Fruit fly (Drosophila melanogaster) whole organism, embryonic: ENCODE results near the gene Dpm3.

ENCODE experiments used
- Abd-B ChIP-seq: fragments of 200-800 bp; sonication (Bioruptor generic); optimal IDR thresholded peaks from 2 replicates; lab custom pipeline; 2018; ENCODE audit warnings: missing biosample characterization, mild to moderate bottlenecking, missing genetic modification characterization, moderate library complexity
- Atf3 ChIP-seq: fragments of 200-800 bp; sonication (Bioruptor generic); optimal IDR thresholded peaks from 3 replicates; lab custom pipeline; 2016; ENCODE audit warnings: missing biosample characterization, missing genetic modification characterization
- B-H2 ChIP-seq: fragments of 200-800 bp; sonication (Bioruptor generic); optimal IDR thresholded peaks from 2 replicates; lab custom pipeline; 2018; ENCODE audit warnings: missing biosample characterization, mild to moderate bottlenecking, missing genetic modification characterization
- CG11398 ChIP-seq: fragments of 200-800 bp; sonication (Bioruptor generic); optimal IDR thresholded peaks from 2 replicates; lab custom pipeline; 2016; ENCODE audit warnings: missing biosample characterization, missing genetic modification characterization
- CG12219 ChIP-seq: fragments of 200-800 bp; sonication (Bioruptor generic); optimal IDR thresholded peaks from 3 replicates; lab custom pipeline; 2018; ENCODE audit warnings: missing biosample characterization, mild to moderate bottlenecking, missing genetic modification characterization
- CG13624 ChIP-seq: fragments of 200-800 bp; sonication (Bioruptor generic); optimal IDR thresholded peaks from 2 replicates; lab custom pipeline; 2016; ENCODE audit warnings: missing biosample characterization, missing genetic modification characterization
- CG13775 ChIP-seq: fragments of 200-800 bp; sonication (Bioruptor generic); optimal IDR thresholded peaks from 3 replicates; lab custom pipeline; 2017; ENCODE audit warnings: missing biosample characterization, mild to moderate bottlenecking, missing genetic modification characterization
- CG14014 ChIP-seq: fragments of 200-800 bp; sonication (Bioruptor generic); IDR thresholded peaks from 2 replicates; pipeline ENCODE4 v1.3.6; 2022; ENCODE audit warnings: missing biosample characterization, missing genetic modification characterization
- CG15514 ChIP-seq: fragments of 200-800 bp; sonication (Bioruptor generic); optimal IDR thresholded peaks from 3 replicates; lab custom pipeline; 2017; ENCODE audit warnings: missing biosample characterization, missing genetic modification characterization, mild to moderate bottlenecking, moderate library complexity, missing genetic modification reagents
- CG1647 ChIP-seq: fragments of 200-800 bp; sonication (Bioruptor generic); optimal IDR thresholded peaks from 3 replicates; lab custom pipeline; 2016; ENCODE audit warnings: missing biosample characterization, missing genetic modification characterization
- CG17186 ChIP-seq: fragments of 200-800 bp; sonication (Bioruptor generic); optimal IDR thresholded peaks from 3 replicates; lab custom pipeline; 2017; ENCODE audit warnings: missing biosample characterization, missing genetic modification reagents, missing genetic modification characterization
- CG17359 ChIP-seq: fragments of 200-800 bp; sonication (Bioruptor generic); optimal IDR thresholded peaks from 3 replicates; lab custom pipeline; 2018; ENCODE audit warnings: missing biosample characterization, mild to moderate bottlenecking, missing genetic modification characterization, moderate library complexity
- CG18262 ChIP-seq: fragments of 200-800 bp; optimal IDR thresholded peaks from 3 replicates; lab custom pipeline; 2019; ENCODE audit warnings: missing biosample characterization, mild to moderate bottlenecking, missing genetic modification characterization, moderate library complexity
- CG31441 ChIP-seq: fragments of 200-800 bp; sonication (Bioruptor generic); IDR thresholded peaks from 2 replicates; pipeline ENCODE4 v1.3.6; 2022; ENCODE audit warnings: missing biosample characterization, missing genetic modification characterization
- CG42726 ChIP-seq: fragments of 200-800 bp; sonication (Bioruptor generic); IDR thresholded peaks from 2 replicates; pipeline ENCODE4 v1.3.6; 2022; ENCODE audit warnings: missing biosample characterization, missing genetic modification characterization; ENCODE audit not compliant: partially characterized antibody
- CG7271 ChIP-seq: fragments of 200-800 bp; sonication (Bioruptor generic); optimal IDR thresholded peaks from 2 replicates; lab custom pipeline; 2018; ENCODE audit warnings: missing biosample characterization, mild to moderate bottlenecking, missing genetic modification characterization, moderate library complexity
- CG7357 ChIP-seq: fragments of 200-800 bp; sonication (Bioruptor generic); IDR thresholded peaks from 3 replicates; pipeline ENCODE4 v1.3.6; 2022; ENCODE audit warnings: missing biosample characterization, missing genetic modification characterization
- CG9609 ChIP-seq: fragments of 200-800 bp; sonication (Bioruptor generic); optimal IDR thresholded peaks from 3 replicates; lab custom pipeline; 2016; ENCODE audit warnings: missing biosample characterization, missing genetic modification characterization
- Dek ChIP-seq: fragments of 200-800 bp; sonication (Bioruptor generic); optimal IDR thresholded peaks from 3 replicates; lab custom pipeline; 2019; ENCODE audit warnings: missing biosample characterization, mild to moderate bottlenecking, missing genetic modification characterization, moderate library complexity
- Dref ChIP-seq: fragments of 200-800 bp; sonication (Bioruptor generic); IDR thresholded peaks from 2 replicates; pipeline ENCODE4 v1.3.6; 2022; ENCODE audit warnings: missing biosample characterization, missing genetic modification characterization
- Drgx ChIP-seq: fragments of 200-800 bp; sonication (Bioruptor generic); IDR thresholded peaks from 2 replicates; pipeline ENCODE4 v1.3.6; 2022; ENCODE audit warnings: missing biosample characterization, missing genetic modification characterization
- Ets97D ChIP-seq: fragments of 200-800 bp; sonication (Bioruptor generic); optimal IDR thresholded peaks from 3 replicates; lab custom pipeline; 2016; ENCODE audit warnings: missing biosample characterization, missing genetic modification characterization
- HLHmδ ChIP-seq: fragments of 200-800 bp; sonication (Bioruptor generic); optimal IDR thresholded peaks from 2 replicates; lab custom pipeline; 2018; ENCODE audit warnings: missing biosample characterization, mild to moderate bottlenecking, missing genetic modification characterization, moderate library complexity
- Lim3 ChIP-seq: fragments of 200-800 bp; sonication (Bioruptor generic); IDR thresholded peaks from 2 replicates; pipeline ENCODE4 v1.3.6; 2022; ENCODE audit warnings: missing biosample characterization, missing genetic modification characterization
- Nf-YA ChIP-seq: fragments of 200-800 bp; sonication (Bioruptor generic); IDR thresholded peaks from 2 replicates; pipeline ENCODE4 v1.3.6; 2022; ENCODE audit warnings: missing biosample characterization, missing genetic modification characterization
- Oli ChIP-seq: fragments of 200-800 bp; sonication (Bioruptor generic); optimal IDR thresholded peaks from 2 replicates; lab custom pipeline; 2018; ENCODE audit warnings: missing biosample characterization, mild to moderate bottlenecking, missing genetic modification characterization, moderate library complexity
- Side ChIP-seq: fragments of 200-800 bp; sonication (Bioruptor generic); optimal IDR thresholded peaks from 2 replicates; lab custom pipeline; 2016; ENCODE audit warnings: missing biosample characterization, missing genetic modification characterization
- Spps ChIP-seq: fragments of 200-800 bp; sonication (Bioruptor generic); optimal IDR thresholded peaks from 2 replicates; lab custom pipeline; 2018; ENCODE audit warnings: missing biosample characterization, mild to moderate bottlenecking, missing genetic modification characterization
- Sry-δ ChIP-seq: fragments of 200-800 bp; sonication (Bioruptor generic); optimal IDR thresholded peaks from 2 replicates; lab custom pipeline; 2016; ENCODE audit warnings: missing biosample characterization, missing genetic modification characterization
- ab ChIP-seq: fragments of 200-800 bp; sonication (Bioruptor generic); optimal IDR thresholded peaks from 2 replicates; lab custom pipeline; 2016; ENCODE audit warnings: missing biosample characterization, missing genetic modification characterization
- bcd ChIP-seq: fragments of 200-800 bp; sonication (Bioruptor generic); optimal IDR thresholded peaks from 2 replicates; lab custom pipeline; 2017; ENCODE audit warnings: missing biosample characterization, mild to moderate bottlenecking, missing genetic modification characterization
- cad ChIP-seq: fragments of >200 bp; optimal IDR thresholded peaks from 2 replicates; lab custom pipeline; 2017; ENCODE audit warnings: missing biosample characterization, missing genetic modification characterization
- caup ChIP-seq: fragments of 200-800 bp; sonication (Bioruptor generic); optimal IDR thresholded peaks from 3 replicates; lab custom pipeline; 2017; ENCODE audit warnings: missing biosample characterization, mild to moderate bottlenecking, missing genetic modification characterization, moderate library complexity; ENCODE audit not compliant: severe bottlenecking
- chif ChIP-seq, 2 experiments: fragments of 200-800 bp; sonication (Bioruptor generic); optimal IDR thresholded peaks; 3 replicates each; lab custom pipeline; 2016; ENCODE audit warnings: missing biosample characterization in 2 of 2, missing genetic modification characterization in 2 of 2
- ci ChIP-seq: fragments of 200-800 bp; sonication (Bioruptor generic); IDR thresholded peaks from 3 replicates; pipeline ENCODE4 v1.3.6; 2022; ENCODE audit warnings: missing biosample characterization, missing genetic modification characterization
- crol ChIP-seq: fragments of 200-800 bp; sonication (Bioruptor generic); IDR thresholded peaks from 2 replicates; pipeline ENCODE4 v1.3.6; 2022; ENCODE audit warnings: missing biosample characterization, missing genetic modification characterization
- gcm ChIP-seq: fragments of 200-800 bp; sonication (Bioruptor generic); optimal IDR thresholded peaks from 2 replicates; lab custom pipeline; 2019; ENCODE audit warnings: missing biosample characterization, mild to moderate bottlenecking, missing genetic modification characterization, moderate library complexity
- grn ChIP-seq: fragments of 200-800 bp; sonication (Bioruptor generic); optimal IDR thresholded peaks from 3 replicates; lab custom pipeline; 2017; ENCODE audit warnings: missing biosample characterization, missing genetic modification characterization
- ken ChIP-seq: fragments of 200-800 bp; sonication (Bioruptor generic); IDR thresholded peaks from 3 replicates; pipeline ENCODE4 v1.3.6; 2022; ENCODE audit warnings: missing biosample characterization, missing genetic modification characterization
- mam ChIP-seq: fragments of 200-800 bp; sonication (Bioruptor generic); optimal IDR thresholded peaks from 3 replicates; lab custom pipeline; 2016; ENCODE audit warnings: missing biosample characterization, missing genetic modification characterization
- nau ChIP-seq: fragments of 200-800 bp; sonication (Bioruptor generic); optimal IDR thresholded peaks from 3 replicates; lab custom pipeline; 2017; ENCODE audit warnings: missing biosample characterization, mild to moderate bottlenecking, missing genetic modification characterization, missing genetic modification reagents
- nerfin-1 ChIP-seq: fragments of 200-800 bp; sonication (Bioruptor generic); optimal IDR thresholded peaks from 3 replicates; lab custom pipeline; 2019; ENCODE audit warnings: missing biosample characterization, mild to moderate bottlenecking, missing genetic modification characterization, moderate library complexity
- pzg ChIP-seq: fragments of 200-800 bp; sonication (Bioruptor generic); optimal IDR thresholded peaks from 3 replicates; lab custom pipeline; 2018; ENCODE audit warnings: missing biosample characterization, mild to moderate bottlenecking, missing genetic modification characterization, moderate library complexity
- row ChIP-seq: fragments of 200-800 bp; sonication (Bioruptor generic); IDR thresholded peaks from 3 replicates; pipeline ENCODE4 v1.3.6; 2022; ENCODE audit warnings: missing biosample characterization, missing genetic modification characterization
- sens-2 ChIP-seq: fragments of 200-800 bp; sonication (Bioruptor generic); IDR thresholded peaks from 2 replicates; pipeline ENCODE4 v1.3.6; 2022; ENCODE audit warnings: missing biosample characterization, missing genetic modification characterization
- slou ChIP-seq: fragments of 200-800 bp; sonication (Bioruptor generic); optimal IDR thresholded peaks from 3 replicates; lab custom pipeline; 2016; ENCODE audit warnings: missing biosample characterization, missing genetic modification characterization
- slp2 ChIP-seq: fragments of 200-800 bp; sonication (Bioruptor generic); optimal IDR thresholded peaks from 2 replicates; lab custom pipeline; 2016; ENCODE audit warnings: missing biosample characterization, missing genetic modification characterization
- so ChIP-seq: fragments of 200-800 bp; sonication (Bioruptor generic); IDR thresholded peaks from 3 replicates; pipeline ENCODE4 v1.3.6; 2022; ENCODE audit warnings: missing biosample characterization, missing genetic modification characterization
- sr ChIP-seq: fragments of 200-800 bp; sonication (Bioruptor generic); IDR thresholded peaks from 3 replicates; pipeline ENCODE4 v1.3.6; 2022; ENCODE audit warnings: missing biosample characterization, missing genetic modification characterization
- trh ChIP-seq: fragments of 200-800 bp; sonication (Bioruptor generic); optimal IDR thresholded peaks from 2 replicates; lab custom pipeline; 2016; ENCODE audit warnings: missing biosample characterization, missing genetic modification characterization

Gene Dpm3

DNA sequence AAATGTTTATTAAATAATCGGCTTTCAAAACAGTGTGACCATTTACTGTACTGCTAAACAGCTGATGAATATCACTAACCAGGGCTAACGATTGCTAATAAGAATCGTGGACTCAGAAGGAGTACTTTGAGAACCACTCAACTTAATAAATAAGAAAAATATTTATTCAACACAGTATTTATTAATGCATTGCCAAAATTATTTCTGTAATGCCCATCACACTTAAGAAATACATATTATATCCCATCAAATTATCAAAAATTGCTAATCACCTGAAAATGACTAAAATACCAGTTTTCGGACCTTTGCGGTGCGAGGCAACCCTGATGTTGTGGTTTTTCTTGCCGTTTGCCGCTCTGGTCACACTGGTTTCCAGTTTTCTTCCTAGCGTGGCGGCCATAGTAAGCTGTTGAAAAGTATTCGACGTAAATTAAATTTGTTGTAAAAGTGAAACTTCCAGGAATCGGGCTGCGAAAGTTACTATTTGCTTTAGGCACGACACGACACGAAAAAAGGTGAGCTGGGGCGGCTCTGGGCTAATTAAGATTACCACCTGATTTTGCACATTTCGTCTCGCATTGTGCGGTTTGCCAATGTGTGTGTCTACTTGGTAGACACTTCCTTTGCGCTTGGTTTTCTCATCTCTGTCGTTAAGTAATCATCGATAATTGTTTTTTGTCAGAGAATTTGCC lies 21.0 kb downstream of the Dpm3 start, which contains the start of the genes mRpS21 and Droj2 (continued):
- TF ChIP-seq trh (GFP tag; lab: Kevin White, UChicago) (no peak), CG31441 (GFP tag; lab: Robert Waterston, UW) (peak; percentile 69), cad (GFP tag; lab: Kevin White, UChicago) (no peak), ken (GFP tag; lab: Robert Waterston, UW) (no peak), Lim3 (GFP tag; lab: Robert Waterston, UW) (no peak), Ets97D (peak; percentile 82), CG7271 (tag; lab: Kevin White, UChicago) (no peak), nau (GFP tag; lab: Kevin White, UChicago) (no peak), ab (GFP tag; lab: Kevin White, UChicago) (peak; percentile 25), Drgx (no peak), sr (0 out of 3 replicates have a peak, but pooled peaks have one; percentile 19), Nf-YA (no peak), mam (GFP tag; lab: Kevin White, UChicago) (peak; percentile 61), CG15514 (GFP tag; lab: Kevin White, UChicago) (peak; percentile 98), HLHmδ (no peak), crol (no peak), CG17359 (tag; lab: Kevin White, UChicago) (peak; percentile 9), CG11398 (no peak), CG7357 (GFP tag; lab: Robert Waterston, UW) (no peak), Dref (0 out of 2 replicates have a peak, but pooled peaks have one; percentile 28), B-H2 (GFP tag; lab: Kevin White, UChicago) (no peak), Dek (tag; lab: Kevin White, UChicago) (peak; percentile 65), CG13775 (GFP tag; lab: Kevin White, UChicago) (peak; percentile 56), CG17186 (GFP tag; lab: Kevin White, UChicago) (no peak), bcd (peak; percentile 57), CG18262 (tag; lab: Kevin White, UChicago) (peak; percentile 48), CG1647 (GFP tag; lab: Kevin White, UChicago) (no peak), CG13624 (GFP tag; lab: Kevin White, UChicago) (peak; percentile 71), nerfin-1 (tag; lab: Kevin White, UChicago) (peak; percentile 56), pzg (peak; percentile 89), Abd-B (GFP tag; lab: Kevin White, UChicago) (peak; percentile 52), grn (no peak), slp2 (GFP tag; lab: Kevin White, UChicago) (peak; percentile 26), caup (GFP tag; lab: Kevin White, UChicago) (peak; percentile 19), row (GFP tag; lab: Robert Waterston, UW) (peak; percentile 88), CG42726 (GFP tag; lab: Robert Waterston, UW) (no peak), chif (GFP tag; optimal IDR thresholded peaks at IDR 0.05; lab: Kevin White, UChicago) (peak in 1 of 2 experiments; percentile 24), CG12219 (GFP tag; lab: Kevin White, UChicago) (no peak), Side (GFP tag; lab: Kevin White, UChicago) (no peak), ci (GFP tag; lab: Robert Waterston, UW) (0 out of 3 replicates have a peak, but pooled peaks have one; percentile 48), CG9609 (GFP tag; lab: Kevin White, UChicago) (peak; percentile 12), so (no peak), sens-2 (GFP tag; lab: Robert Waterston, UW) (no peak), Sry-δ (GFP tag; lab: Kevin White, UChicago) (peak; percentile 41), gcm (no peak), Atf3 (GFP tag; lab: Kevin White, UChicago) (no peak), slou (peak; percentile 24), CG14014 (GFP tag; lab: Robert Waterston, UW) (peak; percentile 43; the same call in 1 of the 2 replicates), Spps (no peak), Oli (tag; lab: Kevin White, UChicago) (no peak)
